Fruit fly (Drosophila melanogaster) whole organism, embryonic: ENCODE results near the gene anchor.
A peak's percentile ranks its signal among the peaks of the same experiment; 100 is the strongest.

ENCODE experiments used
- Ada2b ChIP-seq: fragments of 200-800 bp; sonication (Bioruptor generic); IDR thresholded peaks from 2 replicates; pipeline ENCODE4 v1.3.6; 2022; ENCODE audit warnings: missing biosample characterization, missing genetic modification characterization
- CG11504 ChIP-seq: fragments of 200-800 bp; sonication (Bioruptor generic); optimal IDR thresholded peaks from 3 replicates; lab custom pipeline; 2019; ENCODE audit warnings: missing biosample characterization, mild to moderate bottlenecking, missing genetic modification characterization, moderate library complexity
- CG13296 ChIP-seq: fragments of 200-800 bp; sonication (Bioruptor generic); optimal IDR thresholded peaks from 3 replicates; lab custom pipeline; 2018; ENCODE audit warnings: missing biosample characterization, mild to moderate bottlenecking, missing genetic modification characterization
- CG13424 ChIP-seq: fragments of 200-800 bp; sonication (Bioruptor generic); optimal IDR thresholded peaks from 2 replicates; lab custom pipeline; 2019; ENCODE audit warnings: missing biosample characterization, mild to moderate bottlenecking, missing genetic modification characterization, moderate library complexity
- CG14860 ChIP-seq: fragments of 200-800 bp; sonication (Bioruptor generic); IDR thresholded peaks from 3 replicates; pipeline ENCODE4 v1.3.6; 2022; ENCODE audit warnings: missing biosample characterization, missing genetic modification characterization; ENCODE audit not compliant: partially characterized antibody
- CG15479 ChIP-seq: fragments of 200-800 bp; sonication (Bioruptor generic); optimal IDR thresholded peaks from 3 replicates; lab custom pipeline; 2019; ENCODE audit warnings: missing biosample characterization, mild to moderate bottlenecking, missing genetic modification characterization, moderate library complexity
- CG15514 ChIP-seq: fragments of 200-800 bp; sonication (Bioruptor generic); optimal IDR thresholded peaks from 3 replicates; lab custom pipeline; 2017; ENCODE audit warnings: missing biosample characterization, missing genetic modification characterization, mild to moderate bottlenecking, moderate library complexity, missing genetic modification reagents
- CG16863 ChIP-seq: fragments of 200-800 bp; sonication (Bioruptor generic); optimal IDR thresholded peaks from 3 replicates; lab custom pipeline; 2016; ENCODE audit warnings: missing biosample characterization, missing genetic modification characterization
- CG17186 ChIP-seq: fragments of 200-800 bp; sonication (Bioruptor generic); optimal IDR thresholded peaks from 3 replicates; lab custom pipeline; 2017; ENCODE audit warnings: missing biosample characterization, missing genetic modification reagents, missing genetic modification characterization
- CG17829 ChIP-seq: fragments of 200-800 bp; optimal IDR thresholded peaks from 2 replicates; lab custom pipeline; 2019; ENCODE audit warnings: missing biosample characterization, mild to moderate bottlenecking, missing genetic modification characterization, moderate library complexity
- CG2116 ChIP-seq: fragments of 200-800 bp; sonication (Bioruptor generic); optimal IDR thresholded peaks from 3 replicates; lab custom pipeline; 2018; ENCODE audit warnings: missing biosample characterization, mild to moderate bottlenecking, missing genetic modification characterization
- CG2678 ChIP-seq: fragments of 200-800 bp; sonication (Bioruptor generic); optimal IDR thresholded peaks from 3 replicates; lab custom pipeline; 2019; ENCODE audit warnings: missing biosample characterization, mild to moderate bottlenecking, missing genetic modification characterization, moderate library complexity
- CG31441 ChIP-seq: fragments of 200-800 bp; sonication (Bioruptor generic); IDR thresholded peaks from 2 replicates; pipeline ENCODE4 v1.3.6; 2022; ENCODE audit warnings: missing biosample characterization, missing genetic modification characterization
- CG32772 ChIP-seq: fragments of 200-800 bp; sonication (Bioruptor generic); IDR thresholded peaks from 2 replicates; pipeline ENCODE4 v1.3.6; 2022; ENCODE audit warnings: missing biosample characterization, missing genetic modification characterization
- CG4328 ChIP-seq: fragments of 200-800 bp; sonication (Bioruptor generic); optimal IDR thresholded peaks from 3 replicates; lab custom pipeline; 2017; ENCODE audit warnings: missing biosample characterization, missing genetic modification reagents, missing genetic modification characterization
- CG6813 ChIP-seq: fragments of 200-800 bp; sonication (Bioruptor generic); optimal IDR thresholded peaks from 2 replicates; lab custom pipeline; 2017; ENCODE audit warnings: missing biosample characterization, missing genetic modification characterization, mild to moderate bottlenecking, moderate library complexity, missing genetic modification reagents
- CG7357 ChIP-seq: fragments of 200-800 bp; sonication (Bioruptor generic); IDR thresholded peaks from 3 replicates; pipeline ENCODE4 v1.3.6; 2022; ENCODE audit warnings: missing biosample characterization, missing genetic modification characterization
- CG8359 ChIP-seq: fragments of 200-800 bp; sonication (Bioruptor generic); optimal IDR thresholded peaks from 2 replicates; lab custom pipeline; 2017; ENCODE audit warnings: missing biosample characterization, mild to moderate bottlenecking, missing genetic modification characterization, borderline replicate concordance
- CG8924 ChIP-seq: fragments of 200-800 bp; optimal IDR thresholded peaks from 3 replicates; lab custom pipeline; 2019; ENCODE audit warnings: missing biosample characterization, mild to moderate bottlenecking, missing genetic modification characterization, moderate library complexity
- CG9437 ChIP-seq: fragments of 200-800 bp; sonication (Bioruptor generic); optimal IDR thresholded peaks from 2 replicates; lab custom pipeline; 2018; ENCODE audit warnings: missing biosample characterization, mild to moderate bottlenecking, missing genetic modification characterization
- Dll ChIP-seq: fragments of 200-800 bp; sonication (Bioruptor generic); IDR thresholded peaks from 4 replicates; pipeline ENCODE4 v1.3.6; 2022; ENCODE audit warnings: missing biosample characterization, missing genetic modification characterization; ENCODE audit not compliant: partially characterized antibody
- Eip74EF ChIP-seq, 2 experiments: fragments of 200-800 bp in 1 of 2; fragments of >200 bp in 1 of 2; sonication (Bioruptor generic) in 1 of 2; optimal IDR thresholded peaks; 2 replicates each; lab custom pipeline; 2017 to 2019; ENCODE audit warnings: missing biosample characterization in 2 of 2, missing genetic modification characterization in 2 of 2, mild to moderate bottlenecking in 1 of 2, moderate library complexity in 1 of 2
- H15 ChIP-seq: fragments of 200-800 bp; sonication (Bioruptor generic); IDR thresholded peaks from 3 replicates; pipeline ENCODE4 v1.3.6; 2022; ENCODE audit warnings: missing biosample characterization, missing genetic modification characterization
- HLH3B ChIP-seq: fragments of 200-800 bp; sonication (Bioruptor generic); IDR thresholded peaks from 2 replicates; pipeline ENCODE4 v1.3.6; 2022; ENCODE audit warnings: missing biosample characterization, missing genetic modification characterization
- Hr78 ChIP-seq, 2 experiments: fragments of 200-800 bp in 1 of 2; fragments of >200 bp in 1 of 2; sonication (Bioruptor generic) in 1 of 2; optimal IDR thresholded peaks; 2 replicates each; lab custom pipeline; 2017 to 2019; ENCODE audit warnings: missing biosample characterization in 2 of 2, missing genetic modification characterization in 2 of 2, mild to moderate bottlenecking in 1 of 2, moderate library complexity in 1 of 2
- Med ChIP-seq: fragments of 200-800 bp; sonication (Bioruptor generic); peaks from one replicate; lab custom pipeline; 2016; ENCODE audit warnings: missing biosample characterization, missing genetic modification characterization, mild to moderate bottlenecking, inconsistent platforms, moderate library complexity
- Meics ChIP-seq: fragments of 200-800 bp; sonication (Bioruptor generic); optimal IDR thresholded peaks from 2 replicates; lab custom pipeline; 2017; ENCODE audit warnings: missing biosample characterization, mild to moderate bottlenecking, missing genetic modification characterization
- Neu2 ChIP-seq: fragments of 200-800 bp; sonication (Bioruptor generic); optimal IDR thresholded peaks from 3 replicates; lab custom pipeline; 2016; ENCODE audit warnings: missing biosample characterization, missing genetic modification characterization, borderline replicate concordance
- Nf-YB ChIP-seq: fragments of 200-800 bp; sonication (Bioruptor generic); optimal IDR thresholded peaks from 3 replicates; lab custom pipeline; 2019; ENCODE audit warnings: missing biosample characterization, mild to moderate bottlenecking, missing genetic modification characterization, moderate library complexity
- Optix ChIP-seq: fragments of 200-800 bp; sonication (Bioruptor generic); IDR thresholded peaks from 3 replicates; pipeline ENCODE4 v1.3.6; 2022; ENCODE audit warnings: missing biosample characterization, missing genetic modification characterization
- Ptx1 ChIP-seq: fragments of 200-800 bp; sonication (Bioruptor generic); IDR thresholded peaks from 2 replicates; pipeline ENCODE4 v1.3.6; 2022; ENCODE audit warnings: missing biosample characterization, missing genetic modification characterization
- Sin3A ChIP-seq: fragments of >200 bp; optimal IDR thresholded peaks from 2 replicates; lab custom pipeline; 2018
- Sox100B ChIP-seq: fragments of 200-800 bp; sonication (Bioruptor generic); optimal IDR thresholded peaks from 3 replicates; lab custom pipeline; 2018; ENCODE audit warnings: missing biosample characterization, mild to moderate bottlenecking, missing genetic modification characterization
- Trl ChIP-seq, 3 experiments: fragments of >200 bp in 2 of 3; fragments of 200-800 bp in 1 of 3; sonication (Bioruptor generic) in 1 of 3; optimal IDR thresholded peaks; 2 replicates in 1 of 3; 3 replicates in 2 of 3; lab custom pipeline; 2016 to 2017; ENCODE audit warnings: missing biosample characterization in 1 of 3, missing genetic modification characterization in 1 of 3
- chinmo ChIP-seq: fragments of 200-800 bp; sonication (Bioruptor generic); IDR thresholded peaks from 4 replicates; pipeline ENCODE4 v1.3.6; 2022; ENCODE audit warnings: missing biosample characterization, missing genetic modification characterization; ENCODE audit not compliant: partially characterized antibody
- cwo ChIP-seq: fragments of 200-800 bp; sonication (Bioruptor generic); optimal IDR thresholded peaks from 3 replicates; lab custom pipeline; 2017; ENCODE audit warnings: missing biosample characterization, missing genetic modification characterization, mild to moderate bottlenecking, moderate library complexity, missing genetic modification reagents
- dmrt99B ChIP-seq: fragments of 200-800 bp; sonication (Bioruptor generic); optimal IDR thresholded peaks from 2 replicates; lab custom pipeline; 2018; ENCODE audit warnings: missing biosample characterization, mild to moderate bottlenecking, missing genetic modification characterization, moderate library complexity
- lola ChIP-seq, 3 experiments: fragments of >200 bp in 2 of 3; fragments of 200-800 bp in 1 of 3; sonication (Bioruptor generic) in 1 of 3; optimal IDR thresholded peaks; 2 replicates each; lab custom pipeline; 2017 to 2019; ENCODE audit warnings: missing biosample characterization in 3 of 3, missing genetic modification characterization in 3 of 3, mild to moderate bottlenecking in 1 of 3, moderate library complexity in 1 of 3
- lov ChIP-seq, 2 experiments: fragments of 200-800 bp in 1 of 2; fragments of >200 bp in 1 of 2; sonication (Bioruptor generic) in 1 of 2; IDR thresholded peaks in 1 of 2; optimal IDR thresholded peaks in 1 of 2; 2 replicates in 1 of 2; 3 replicates in 1 of 2; pipeline versions ENCODE4 v1.3.6 to Lab custom; 2017 to 2022; ENCODE audit warnings: missing biosample characterization in 1 of 2, missing genetic modification characterization in 1 of 2
- maf-S ChIP-seq: fragments of 200-800 bp; sonication (Bioruptor generic); optimal IDR thresholded peaks from 2 replicates; lab custom pipeline; 2016; ENCODE audit warnings: missing biosample characterization, missing genetic modification characterization
- mld ChIP-seq: fragments of 200-800 bp; sonication (Bioruptor generic); IDR thresholded peaks from 3 replicates; pipeline ENCODE4 v1.3.6; 2022; ENCODE audit warnings: missing biosample characterization, missing genetic modification characterization; ENCODE audit not compliant: partially characterized antibody
- pho ChIP-seq: fragments of 200-800 bp; sonication (Bioruptor generic); optimal IDR thresholded peaks from 2 replicates; lab custom pipeline; 2016; ENCODE audit warnings: missing biosample characterization, missing genetic modification characterization
- row ChIP-seq: fragments of 200-800 bp; sonication (Bioruptor generic); IDR thresholded peaks from 3 replicates; pipeline ENCODE4 v1.3.6; 2022; ENCODE audit warnings: missing biosample characterization, missing genetic modification characterization
- sd ChIP-seq: fragments of 200-800 bp; sonication (Bioruptor generic); optimal IDR thresholded peaks from 3 replicates; lab custom pipeline; 2018; ENCODE audit warnings: missing biosample characterization, mild to moderate bottlenecking, missing genetic modification characterization, moderate library complexity
- sens-2 ChIP-seq: fragments of 200-800 bp; sonication (Bioruptor generic); IDR thresholded peaks from 2 replicates; pipeline ENCODE4 v1.3.6; 2022; ENCODE audit warnings: missing biosample characterization, missing genetic modification characterization
- sim ChIP-seq: fragments of 200-800 bp; sonication (Bioruptor generic); IDR thresholded peaks from 2 replicates; pipeline ENCODE4 v1.3.6; 2022; ENCODE audit warnings: missing biosample characterization, missing genetic modification characterization
- sqz ChIP-seq: fragments of 200-800 bp; sonication (Bioruptor generic); optimal IDR thresholded peaks from 3 replicates; lab custom pipeline; 2018; ENCODE audit warnings: missing biosample characterization, mild to moderate bottlenecking, missing genetic modification characterization
- stc ChIP-seq: fragments of 200-800 bp; sonication (Bioruptor generic); IDR thresholded peaks from 2 replicates; pipeline ENCODE4 v1.3.6; 2022; ENCODE audit warnings: missing biosample characterization, missing genetic modification characterization
- zen ChIP-seq: fragments of 200-800 bp; sonication (Bioruptor generic); optimal IDR thresholded peaks from 3 replicates; lab custom pipeline; 2018; ENCODE audit warnings: missing biosample characterization, mild to moderate bottlenecking, missing genetic modification characterization, moderate library complexity

Gene anchor

dm6 chr3L:17613292-17613734, 8.3 kb upstream of the anchor start (continued):
- TF ChIP-seq sens-2 (GFP tag; lab: Robert Waterston, UW) (no peak), CG4328 (GFP tag; lab: Kevin White, UChicago) (no peak), Neu2 (GFP tag; lab: Kevin White, UChicago) (no peak), Ada2b (GFP tag; lab: Robert Waterston, UW) (0 out of 2 replicates have a peak, but pooled peaks have one; percentile 11), CG8924 (peak; percentile 7), CG2678 (tag; lab: Kevin White, UChicago) (peak; percentile 42), CG32772 (no peak), Med (GFP tag; lab: Kevin White, UChicago) (peak; percentile 32), dmrt99B (peak; percentile 21), H15 (GFP tag; lab: Robert Waterston, UW) (no peak), lov (optimal IDR thresholded peaks at IDR 0.05; lab: Kevin White, UChicago) (no peak), lov (GFP tag; IDR thresholded peaks at IDR 0.05; lab: Robert Waterston, UW) (0 out of 3 replicates have a peak, but pooled peaks have one; percentile 14), CG17186 (GFP tag; lab: Kevin White, UChicago) (no peak), maf-S (GFP tag; lab: Kevin White, UChicago) (no peak), row (peak; percentile 25; the same call in 1 of the 3 replicates), Optix (no peak), Nf-YB (GFP tag; lab: Kevin White, UChicago) (no peak), CG8359 (no peak), Sin3A (no peak), sqz (GFP tag; lab: Kevin White, UChicago) (no peak), CG9437 (GFP tag; lab: Kevin White, UChicago) (peak; percentile 20), CG11504 (tag; lab: Kevin White, UChicago) (peak; percentile 39), Dll (GFP tag; lab: Robert Waterston, UW) (no peak), sim (no peak), CG16863 (no peak), CG14860 (no peak), zen (no peak), HLH3B (GFP tag; lab: Robert Waterston, UW) (peak; percentile 19; the same call in 1 of the 2 replicates), pho (no peak), lola (GFP tag; optimal IDR thresholded peaks at IDR 0.05; lab: Kevin White, UChicago) (no peak), mld (GFP tag; lab: Robert Waterston, UW) (no peak), Meics (GFP tag; lab: Kevin White, UChicago) (peak; percentile 36), CG17829 (tag; lab: Kevin White, UChicago) (peak; percentile 1), stc (GFP tag; lab: Robert Waterston, UW) (0 out of 2 replicates have a peak, but pooled peaks have one; percentile 4), CG13296 (GFP tag; lab: Kevin White, UChicago) (peak; percentile 30), Ptx1 (GFP tag; lab: Robert Waterston, UW) (peak; percentile 59), CG31441 (GFP tag; lab: Robert Waterston, UW) (peak; percentile 37; the same call in 1 of the 2 replicates), Sox100B (GFP tag; lab: Kevin White, UChicago) (peak; percentile 20), CG13424 (tag; lab: Kevin White, UChicago) (peak; percentile 12), CG7357 (GFP tag; lab: Robert Waterston, UW) (no peak)

DNA sequence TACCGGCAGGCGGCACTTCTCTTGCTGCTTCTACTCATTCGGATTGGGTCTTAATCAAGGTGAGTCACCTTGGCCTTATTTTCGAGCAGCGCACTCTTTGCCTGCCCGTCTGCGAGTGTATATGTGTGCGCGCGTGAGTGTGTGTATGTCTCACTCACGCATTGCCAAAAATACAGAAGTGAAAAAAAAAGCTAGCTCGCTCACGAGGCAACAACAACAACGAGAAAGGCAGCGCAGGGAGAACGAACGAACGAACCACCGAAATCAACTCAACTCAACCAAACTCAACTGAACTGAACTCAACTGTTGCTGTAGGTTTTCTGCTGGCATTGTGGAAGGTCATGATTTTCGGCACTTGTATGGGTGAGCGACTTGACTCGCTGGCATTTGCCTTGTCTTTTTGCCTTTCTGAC, 7.6 kb upstream of the anchor start:
- peak; percentile 6 for TF ChIP-seq Med (GFP tag; lab: Kevin White, UChicago)
- peak in 1 of 2 experiments; percentile 79 for TF ChIP-seq Eip74EF (GFP tag; optimal IDR thresholded peaks at IDR 0.05; lab: Kevin White, UChicago)
- peak; percentile 99 for TF ChIP-seq chinmo (GFP tag; lab: Robert Waterston, UW)
- TF ChIP-seq cwo (GFP tag; lab: Kevin White, UChicago) = peak; percentile 77
- TF ChIP-seq Trl (optimal IDR thresholded peaks at IDR 0.05; lab: Kevin White, UChicago) = peak; percentile 45 to 79
- no peak for TF ChIP-seq Trl (GFP tag; optimal IDR thresholded peaks at IDR 0.05; lab: Kevin White, UChicago)
- no peak for TF ChIP-seq CG15479 (GFP tag; lab: Kevin White, UChicago)
- peak in 1 of 2 experiments; percentile 38 for TF ChIP-seq Hr78 (GFP tag; optimal IDR thresholded peaks at IDR 0.05; lab: Kevin White, UChicago)
- no peak for TF ChIP-seq CG2116
- peak; percentile 15 for TF ChIP-seq CG15514 (GFP tag; lab: Kevin White, UChicago)
- TF ChIP-seq sd (tag; lab: Kevin White, UChicago) = peak; percentile 59
- peak; percentile 17 for TF ChIP-seq CG6813 (GFP tag; lab: Kevin White, UChicago)
